Worm (Caenorhabditis elegans) whole organism, early embryonic: ENCODE results near the gene lido-8.

Experiments used
- aly-1 ChIP-seq: sonication (generic microtip); optimal IDR thresholded peaks from 2 replicates; lab custom pipeline; 2016; ENCODE audit warnings: missing genetic modification characterization, missing compliant biosample characterization
- ama-1 ChIP-seq: fragments of 150-350 bp; optimal IDR thresholded peaks from 2 replicates; lab custom pipeline; 2014
- flt-1 ChIP-seq: fragments of 200-800 bp; sonication (Bioruptor generic); IDR thresholded peaks from 2 replicates; pipeline ENCODE4 v1.3.6; 2022; ENCODE audit warnings: missing genetic modification characterization, missing compliant biosample characterization
- hmbx-1 ChIP-seq: sonication (generic microtip); optimal IDR thresholded peaks from 2 replicates; lab custom pipeline; 2016; ENCODE audit warnings: mild to moderate bottlenecking, missing genetic modification characterization, missing compliant biosample characterization
- hmg-4 ChIP-seq: fragments of 200-800 bp; sonication (Bioruptor generic); optimal IDR thresholded peaks from 2 replicates; lab custom pipeline; 2018; ENCODE audit warnings: mild to moderate bottlenecking, missing genetic modification characterization, missing compliant biosample characterization
- pes-1 ChIP-seq: fragments of 200-800 bp; sonication (Bioruptor generic); IDR thresholded peaks from 2 replicates; pipeline ENCODE4 v1.3.6; 2022; ENCODE audit warnings: missing genetic modification reagents, missing genetic modification characterization, missing compliant biosample characterization
- sea-1 ChIP-seq: fragments of 200-800 bp; sonication (Bioruptor generic); conservative IDR thresholded peaks from 2 replicates; pipeline ENCODE4 v1.3.6; 2022; ENCODE audit warnings: missing genetic modification characterization, missing compliant biosample characterization
- tbx-37 ChIP-seq: fragments of 200-800 bp; sonication (Bioruptor generic); conservative IDR thresholded peaks from 2 replicates; pipeline ENCODE4 v1.3.6; 2022; ENCODE audit warnings: missing genetic modification reagents, missing genetic modification characterization, missing compliant biosample characterization
- tra-4 ChIP-seq: sonication (generic microtip); optimal IDR thresholded peaks from 2 replicates; lab custom pipeline; 2017; ENCODE audit warnings: missing genetic modification characterization, missing compliant biosample characterization

- TF ChIP-seq flt-1 (GFP tag; lab: Robert Waterston, UW) (no peak), tbx-37 (GFP tag; lab: Robert Waterston, UW) (no peak), ama-1 (no peak), tra-4 (tag; lab: Kevin White, UChicago) (no peak), pes-1 (GFP tag; lab: Robert Waterston, UW) (no peak), aly-1 (no peak), hmg-4 (GFP tag; lab: Kevin White, UChicago) (no peak), sea-1 (GFP tag; lab: Robert Waterston, UW) (no peak), hmbx-1 (tag; lab: Kevin White, UChicago) (no peak)
These were observed 26.6 kb downstream of the lido-8 start, which contains the start of gene clec-2 for ce11 chrII:3023381-3023935.
